Fruit fly (Drosophila melanogaster) whole organism, adult: Measurements from ENCODE around the gene CG6454.

Source experiments
- CG11617 ChIP-seq: fragments of 200-800 bp; sonication (Bioruptor generic); optimal IDR thresholded peaks from 2 replicates; lab custom pipeline; 2017; ENCODE audit warnings: mild to moderate bottlenecking, missing biosample characterization, missing genetic modification reagents, missing genetic modification characterization
- CG12768 ChIP-seq: fragments of 200-800 bp; sonication (Bioruptor generic); optimal IDR thresholded peaks from 2 replicates; lab custom pipeline; 2017; ENCODE audit warnings: missing biosample characterization, missing genetic modification characterization, mild to moderate bottlenecking, moderate library complexity, missing genetic modification reagents
- CG5204 ChIP-seq: fragments of 200-800 bp; sonication (Bioruptor generic); optimal IDR thresholded peaks from 2 replicates; lab custom pipeline; 2016; ENCODE audit warnings: missing biosample characterization, missing genetic modification characterization
- CG7045 ChIP-seq: fragments of 200-800 bp; sonication (Bioruptor generic); optimal IDR thresholded peaks from 2 replicates; lab custom pipeline; 2017; ENCODE audit warnings: missing biosample characterization, mild to moderate bottlenecking, missing genetic modification characterization
- Clk ChIP-seq: fragments of 200-800 bp; sonication (Bioruptor generic); optimal IDR thresholded peaks from 2 replicates; lab custom pipeline; 2017; ENCODE audit warnings: missing biosample characterization, missing genetic modification characterization
- Crg-1 ChIP-seq: fragments of 200-800 bp; sonication (Bioruptor generic); optimal IDR thresholded peaks from 2 replicates; lab custom pipeline; 2016; ENCODE audit warnings: missing biosample characterization, missing genetic modification characterization
- Mnt ChIP-seq: fragments of 200-800 bp; sonication (Bioruptor generic); optimal IDR thresholded peaks from 2 replicates; lab custom pipeline; 2016; ENCODE audit warnings: missing biosample characterization, mild to moderate bottlenecking, missing genetic modification characterization
- kay ChIP-seq: fragments of 200-800 bp; sonication (Bioruptor generic); peaks from one replicate; lab custom pipeline; 2016; ENCODE audit warnings: missing biosample characterization, missing genetic modification characterization, borderline replicate concordance

dm6 chr3R:24367120-24367519 is 18.1 kb downstream of the CG6454 start, which contains the start of gene CG42811:
- TF ChIP-seq CG7045 (GFP tag; lab: Kevin White, UChicago) (no peak), kay (GFP tag; lab: Kevin White, UChicago) (no peak), CG12768 (GFP tag; lab: Kevin White, UChicago) (no peak), CG11617 (GFP tag; lab: Kevin White, UChicago) (no peak), CG5204 (GFP tag; lab: Kevin White, UChicago) (no peak), Mnt (GFP tag; lab: Kevin White, UChicago) (no peak), Crg-1 (GFP tag; lab: Kevin White, UChicago) (no peak), Clk (no peak)
